Fruit fly (Drosophila melanogaster): ENCODE results near the gene OS9.

DNA sequence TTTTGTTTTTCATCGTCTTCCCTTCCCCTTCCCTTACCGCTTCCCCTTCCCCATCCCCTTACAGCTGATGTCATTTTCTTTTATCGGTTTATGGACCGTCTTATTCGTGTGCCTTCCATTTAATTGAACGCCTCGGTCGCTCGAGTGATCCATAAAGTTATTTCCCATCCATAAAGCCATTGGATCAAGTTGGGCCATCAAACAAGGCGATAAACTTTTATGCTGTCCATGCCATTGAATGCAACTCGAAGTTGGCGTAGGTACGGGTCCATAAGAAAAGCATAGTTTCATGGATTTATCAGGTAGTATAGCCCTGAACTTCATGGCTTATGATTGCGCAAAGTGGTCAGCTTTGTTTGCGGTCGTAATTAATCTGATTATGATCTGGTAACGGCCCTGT is 38.8 kb upstream of the OS9 start:
- TF ChIP-seq tj (GFP tag; optimal IDR thresholded peaks at IDR 0.05) (no peak), Hr96 (GFP tag; optimal IDR thresholded peaks at IDR 0.05) (no peak), CG1620 (GFP tag; optimal IDR thresholded peaks at IDR 0.05) (no peak), Mnt (GFP tag; optimal IDR thresholded peaks at IDR 0.05) (no peak), CG14711 (tag; optimal IDR thresholded peaks at IDR 0.05) (no peak), CG12768 (GFP tag; optimal IDR thresholded peaks at IDR 0.05) (no peak), CG7045 (GFP tag; optimal IDR thresholded peaks at IDR 0.05) (no peak), toe (GFP tag; optimal IDR thresholded peaks at IDR 0.05) (no peak), kay (GFP tag; ENCODE audit: borderline replicate concordance) (no peak), Crg-1 (GFP tag; optimal IDR thresholded peaks at IDR 0.05) (no peak), pad (GFP tag; optimal IDR thresholded peaks at IDR 0.05) (no peak), CG11617 (GFP tag; optimal IDR thresholded peaks at IDR 0.05) (no peak)
